In genomic region chrX:10766966-10767644, ce11 we compare ENCODE assay signal across 1 worm cellular context.
TF ChIP-seq lines count a peak whose summit lies in the region.

No protein-coding gene starts in this region.

TF ChIP-seq in whole organism, L2 larva, 48 proteins besides CTCF, POLR2A, EP300 and RAD21 (continued from another document):
- TF ChIP-seq C34F6.9 (tag; optimal IDR thresholded peaks at IDR 0.05; lab: Kevin White, UChicago), result peak; percentile 1
- no peak for TF ChIP-seq ztf-11 (tag; optimal IDR thresholded peaks at IDR 0.05; lab: Kevin White, UChicago)
- TF ChIP-seq nhr-12 (tag; optimal IDR thresholded peaks at IDR 0.05; lab: Kevin White, UChicago), result no peak
- TF ChIP-seq elt-3 (tag; optimal IDR thresholded peaks at IDR 0.05; lab: Kevin White, UChicago), result no peak
- no peak for TF ChIP-seq unc-55 (GFP tag; optimal IDR thresholded peaks at IDR 0.05; lab: Kevin White, UChicago)
- no peak for TF ChIP-seq nhr-11 (tag; optimal IDR thresholded peaks at IDR 0.05; lab: Kevin White, UChicago)
- TF ChIP-seq ceh-16 (tag; optimal IDR thresholded peaks at IDR 0.05; lab: Kevin White, UChicago), result no peak
- no peak for TF ChIP-seq skn-1 (tag; optimal IDR thresholded peaks at IDR 0.05; lab: Kevin White, UChicago)
- no peak for TF ChIP-seq ZK546.5 (tag; optimal IDR thresholded peaks at IDR 0.05; lab: Kevin White, UChicago)
- TF ChIP-seq lin-13 (GFP tag; optimal IDR thresholded peaks at IDR 0.05; lab: Kevin White, UChicago), result peak; percentile 48
- no peak for TF ChIP-seq sma-3 (GFP tag; optimal IDR thresholded peaks at IDR 0.05; lab: Kevin White, UChicago)
- peak; percentile 30 for TF ChIP-seq nhr-129 (tag; optimal IDR thresholded peaks at IDR 0.05; lab: Kevin White, UChicago)
- no peak for TF ChIP-seq gmeb-1 (tag; optimal IDR thresholded peaks at IDR 0.05; lab: Kevin White, UChicago)
- TF ChIP-seq crh-2 (tag; optimal IDR thresholded peaks at IDR 0.05; lab: Kevin White, UChicago), result no peak
- TF ChIP-seq lin-39 (tag; optimal IDR thresholded peaks at IDR 0.05; lab: Kevin White, UChicago), result no peak
- TF ChIP-seq unc-39 (tag; optimal IDR thresholded peaks at IDR 0.05; lab: Kevin White, UChicago), result no peak
- no peak for TF ChIP-seq snpc-4 (tag; optimal IDR thresholded peaks at IDR 0.05; lab: Kevin White, UChicago)
- no peak for TF ChIP-seq fos-1 (tag; optimal IDR thresholded peaks at IDR 0.05; lab: Kevin White, UChicago)
- TF ChIP-seq mab-5 (tag; optimal IDR thresholded peaks at IDR 0.05; lab: Kevin White, UChicago), result no peak
- no peak for TF ChIP-seq peb-1 (tag; optimal IDR thresholded peaks at IDR 0.05; lab: Kevin White, UChicago)
- no peak for TF ChIP-seq sem-4 (tag; optimal IDR thresholded peaks at IDR 0.05; lab: Kevin White, UChicago)
- TF ChIP-seq alr-1 (tag; optimal IDR thresholded peaks at IDR 0.05; lab: Kevin White, UChicago), result no peak
- no peak for TF ChIP-seq ama-1 (optimal IDR thresholded peaks at IDR 0.05; lab: Kevin White, UChicago)
- no peak for TF ChIP-seq nhr-6 (tag; optimal IDR thresholded peaks at IDR 0.05; lab: Kevin White, UChicago)
- no peak for TF ChIP-seq blmp-1 (tag; optimal IDR thresholded peaks at IDR 0.05; lab: Kevin White, UChicago; ENCODE audit: insufficient read depth)
